Worm (Caenorhabditis elegans) whole organism, midembryonic: Measurements from ENCODE around the gene F31E3.6.

Source experiments
- T22C8.4 ChIP-seq: fragments of 200-800 bp; sonication (Bioruptor generic); IDR thresholded peaks from 2 replicates; pipeline ENCODE4 v1.3.6; 2022; ENCODE audit warnings: missing genetic modification characterization, missing compliant biosample characterization
- cog-1 ChIP-seq: sonication (generic microtip); optimal IDR thresholded peaks from 2 replicates; lab custom pipeline; 2016; ENCODE audit warnings: missing genetic modification characterization, missing compliant biosample characterization
- flt-1 ChIP-seq: fragments of 200-800 bp; sonication (Bioruptor generic); IDR thresholded peaks from 2 replicates; pipeline ENCODE4 v1.3.6; 2022; ENCODE audit warnings: missing genetic modification characterization, missing compliant biosample characterization
- klf-2 ChIP-seq: fragments of 200-800 bp; sonication (Bioruptor generic); conservative IDR thresholded peaks from 2 replicates; pipeline ENCODE4 v1.3.6; 2022; ENCODE audit warnings: missing genetic modification reagents, missing genetic modification characterization, missing compliant biosample characterization
- med-1 ChIP-seq: sonication (generic microtip); optimal IDR thresholded peaks from 2 replicates; lab custom pipeline; 2017; ENCODE audit warnings: missing genetic modification characterization, mild to moderate bottlenecking, missing compliant biosample characterization, antibody characterized with exemption, missing genetic modification reagents; ENCODE audit not compliant: insufficient read depth
- ref-1 ChIP-seq: fragments of 200-800 bp; sonication (Bioruptor generic); conservative IDR thresholded peaks from 2 replicates; pipeline ENCODE4 v1.3.6; 2022; ENCODE audit warnings: missing genetic modification reagents, missing genetic modification characterization, missing compliant biosample characterization
- tab-1 ChIP-seq: fragments of 200-800 bp; sonication (Bioruptor generic); IDR thresholded peaks from 2 replicates; pipeline ENCODE4 v1.3.6; 2022; ENCODE audit warnings: missing genetic modification characterization, missing compliant biosample characterization
- ztf-23 ChIP-seq: fragments of 200-800 bp; sonication (Bioruptor generic); IDR thresholded peaks from 2 replicates; pipeline ENCODE4 v1.3.6; 2022; ENCODE audit warnings: missing genetic modification reagents, missing genetic modification characterization, missing compliant biosample characterization
- ztf-29 ChIP-seq: fragments of 200-800 bp; sonication (Bioruptor generic); IDR thresholded peaks from 2 replicates; pipeline ENCODE4 v1.3.6; 2022; ENCODE audit warnings: missing genetic modification reagents, missing genetic modification characterization, missing compliant biosample characterization

DNA sequence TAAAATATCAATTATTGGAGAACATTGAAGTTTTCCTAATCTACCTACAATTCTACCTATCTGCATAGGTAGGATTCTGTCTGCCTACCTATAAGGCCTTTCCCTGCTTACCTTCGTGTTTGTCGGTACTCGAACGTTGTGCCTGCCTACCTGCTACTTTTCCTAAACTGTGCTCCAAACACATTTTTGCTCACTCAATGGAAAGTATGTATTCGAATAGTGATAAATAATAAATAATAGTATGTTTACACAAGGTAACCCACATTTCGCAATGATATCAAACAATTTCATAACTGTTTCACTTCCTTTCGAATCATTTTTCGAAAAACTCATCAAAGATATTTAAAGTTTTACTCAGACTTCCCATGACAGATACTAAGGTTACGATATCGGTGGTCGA lies 42.4 kb upstream of the F31E3.6 start, which contains the start of gene F57B9.3:
- no peak for TF ChIP-seq flt-1 (GFP tag; lab: Robert Waterston, UW)
- no peak for TF ChIP-seq klf-2
- TF ChIP-seq cog-1 (tag; lab: Kevin White, UChicago): no peak
- no peak for TF ChIP-seq T22C8.4 (GFP tag; lab: Robert Waterston, UW)
- TF ChIP-seq tab-1 (GFP tag; lab: Robert Waterston, UW): no peak
- no peak for TF ChIP-seq med-1 (GFP tag; lab: Kevin White, UChicago)
- TF ChIP-seq ztf-23 (GFP tag; lab: Robert Waterston, UW): no peak
- no peak for TF ChIP-seq ref-1 (GFP tag; lab: Robert Waterston, UW)
- no peak for TF ChIP-seq ztf-29 (GFP tag; lab: Robert Waterston, UW)
